Fruit fly (Drosophila melanogaster) whole organism, embryonic: ENCODE measurements around the gene tmod.

ENCODE experiments used
- Atf3 ChIP-seq: fragments of 200-800 bp; sonication (Bioruptor generic); optimal IDR thresholded peaks from 3 replicates; lab custom pipeline; 2016; ENCODE audit warnings: missing biosample characterization, missing genetic modification characterization
- B-H1 ChIP-seq: fragments of 200-800 bp; sonication (Bioruptor generic); IDR thresholded peaks from 3 replicates; pipeline ENCODE4 v1.3.6; 2022; ENCODE audit warnings: missing biosample characterization, missing genetic modification characterization
- B-H2 ChIP-seq: fragments of 200-800 bp; sonication (Bioruptor generic); optimal IDR thresholded peaks from 2 replicates; lab custom pipeline; 2018; ENCODE audit warnings: missing biosample characterization, mild to moderate bottlenecking, missing genetic modification characterization
- CG10366 ChIP-seq: fragments of 200-800 bp; sonication (Bioruptor generic); IDR thresholded peaks from 2 replicates; pipeline ENCODE4 v1.3.6; 2022; ENCODE audit warnings: missing biosample characterization, missing genetic modification characterization
- CG10543 ChIP-seq: fragments of 200-800 bp; sonication (Bioruptor generic); optimal IDR thresholded peaks from 3 replicates; lab custom pipeline; 2017; ENCODE audit warnings: missing biosample characterization, mild to moderate bottlenecking, missing genetic modification characterization, moderate library complexity
- CG12391 ChIP-seq: fragments of 200-800 bp; sonication (Bioruptor generic); optimal IDR thresholded peaks from 3 replicates; lab custom pipeline; 2018; ENCODE audit warnings: missing biosample characterization, mild to moderate bottlenecking, missing genetic modification characterization, moderate library complexity
- CG12769 ChIP-seq: fragments of 200-800 bp; sonication (Bioruptor generic); optimal IDR thresholded peaks from 2 replicates; lab custom pipeline; 2019; ENCODE audit warnings: missing biosample characterization, mild to moderate bottlenecking, missing genetic modification characterization, moderate library complexity
- CG15011 ChIP-seq: fragments of 200-800 bp; sonication (Bioruptor generic); optimal IDR thresholded peaks from 3 replicates; lab custom pipeline; 2018; ENCODE audit warnings: missing biosample characterization, mild to moderate bottlenecking, missing genetic modification characterization
- CG15601 ChIP-seq: fragments of 200-800 bp; sonication (Bioruptor generic); optimal IDR thresholded peaks from 3 replicates; lab custom pipeline; 2019; ENCODE audit warnings: missing biosample characterization, mild to moderate bottlenecking, missing genetic modification characterization, moderate library complexity
- CG1647 ChIP-seq: fragments of 200-800 bp; sonication (Bioruptor generic); optimal IDR thresholded peaks from 3 replicates; lab custom pipeline; 2016; ENCODE audit warnings: missing biosample characterization, missing genetic modification characterization
- CG17361 ChIP-seq: fragments of 200-800 bp; sonication (Bioruptor generic); IDR thresholded peaks from 3 replicates; pipeline ENCODE4 v1.3.6; 2022; ENCODE audit warnings: missing biosample characterization, missing genetic modification characterization
- CG17385 ChIP-seq: fragments of 200-800 bp; sonication (Bioruptor generic); optimal IDR thresholded peaks from 3 replicates; lab custom pipeline; 2018; ENCODE audit warnings: missing biosample characterization, mild to moderate bottlenecking, missing genetic modification characterization
- CG18764 ChIP-seq: fragments of 200-800 bp; sonication (Bioruptor generic); optimal IDR thresholded peaks from 3 replicates; lab custom pipeline; 2016; ENCODE audit warnings: missing biosample characterization, missing genetic modification characterization
- CG2199 ChIP-seq: fragments of 200-800 bp; sonication (Bioruptor generic); IDR thresholded peaks from 3 replicates; pipeline ENCODE4 v1.3.6; 2022; ENCODE audit warnings: missing biosample characterization, missing genetic modification characterization
- CG32772 ChIP-seq: fragments of 200-800 bp; sonication (Bioruptor generic); IDR thresholded peaks from 2 replicates; pipeline ENCODE4 v1.3.6; 2022; ENCODE audit warnings: missing biosample characterization, missing genetic modification characterization
- CG33213 ChIP-seq: fragments of 200-800 bp; sonication (Bioruptor generic); optimal IDR thresholded peaks from 3 replicates; lab custom pipeline; 2016; ENCODE audit warnings: missing biosample characterization, missing genetic modification characterization
- CG34422 ChIP-seq: fragments of 200-800 bp; sonication (Bioruptor generic); IDR thresholded peaks from 3 replicates; pipeline ENCODE4 v1.3.6; 2022; ENCODE audit warnings: missing biosample characterization, missing genetic modification characterization
- CG3995 ChIP-seq: fragments of 200-800 bp; sonication (Bioruptor generic); optimal IDR thresholded peaks from 3 replicates; lab custom pipeline; 2016; ENCODE audit warnings: missing biosample characterization, missing genetic modification characterization
- CG42726 ChIP-seq: fragments of 200-800 bp; sonication (Bioruptor generic); IDR thresholded peaks from 2 replicates; pipeline ENCODE4 v1.3.6; 2022; ENCODE audit warnings: missing biosample characterization, missing genetic modification characterization; ENCODE audit not compliant: partially characterized antibody
- CG4360 ChIP-seq: fragments of 200-800 bp; sonication (Bioruptor generic); IDR thresholded peaks from 2 replicates; pipeline ENCODE4 v1.3.6; 2022; ENCODE audit warnings: missing biosample characterization, missing genetic modification characterization
- CG6272 ChIP-seq: fragments of 200-800 bp; sonication (Bioruptor generic); IDR thresholded peaks from 2 replicates; pipeline ENCODE4 v1.3.6; 2022; ENCODE audit warnings: missing biosample characterization, missing genetic modification characterization
- CG8388 ChIP-seq: fragments of 200-800 bp; sonication (Bioruptor generic); optimal IDR thresholded peaks from 2 replicates; lab custom pipeline; 2019; ENCODE audit warnings: missing biosample characterization, mild to moderate bottlenecking, missing genetic modification characterization, moderate library complexity
- CG9932 ChIP-seq: fragments of 200-800 bp; sonication (Bioruptor generic); IDR thresholded peaks from 2 replicates; pipeline ENCODE4 v1.3.6; 2022; ENCODE audit warnings: missing biosample characterization, missing genetic modification characterization
- CTCF ChIP-seq: fragments of 200-800 bp; sonication (Bioruptor generic); optimal IDR thresholded peaks from 2 replicates; lab custom pipeline; 2017; ENCODE audit warnings: missing biosample characterization, mild to moderate bottlenecking, missing genetic modification characterization, moderate library complexity
- Deaf1 ChIP-seq: fragments of 200-800 bp; optimal IDR thresholded peaks from 3 replicates; lab custom pipeline; 2019; ENCODE audit warnings: missing biosample characterization, mild to moderate bottlenecking, missing genetic modification characterization, moderate library complexity
- Fer2 ChIP-seq: fragments of 200-800 bp; sonication (Bioruptor generic); optimal IDR thresholded peaks from 2 replicates; lab custom pipeline; 2018; ENCODE audit warnings: missing biosample characterization, mild to moderate bottlenecking, missing genetic modification characterization, moderate library complexity
- Gsc ChIP-seq: fragments of 200-800 bp; sonication (Bioruptor generic); IDR thresholded peaks from 2 replicates; pipeline ENCODE4 v1.3.6; 2022; ENCODE audit warnings: missing biosample characterization, missing genetic modification characterization
- Lpt ChIP-seq: fragments of >200 bp; optimal IDR thresholded peaks from 2 replicates; lab custom pipeline; 2018; ENCODE audit warnings: missing biosample characterization, missing genetic modification characterization
- MBD-R2 ChIP-seq: fragments of 200-800 bp; sonication (Bioruptor generic); IDR thresholded peaks from 2 replicates; pipeline ENCODE4 v1.3.6; 2022; ENCODE audit warnings: missing biosample characterization, missing genetic modification characterization
- MESR4 ChIP-seq: fragments of 200-800 bp; sonication (Bioruptor generic); optimal IDR thresholded peaks from 2 replicates; lab custom pipeline; 2018; ENCODE audit warnings: missing biosample characterization, mild to moderate bottlenecking, missing genetic modification characterization, moderate library complexity
- Mes4 ChIP-seq: fragments of 200-800 bp; sonication (Bioruptor generic); optimal IDR thresholded peaks from 2 replicates; lab custom pipeline; 2016; ENCODE audit warnings: missing biosample characterization, missing genetic modification characterization
- Myb ChIP-seq: fragments of 200-800 bp; sonication (Bioruptor generic); optimal IDR thresholded peaks from 2 replicates; lab custom pipeline; 2016; ENCODE audit warnings: missing biosample characterization, missing genetic modification characterization
- Nf-YC ChIP-seq: fragments of 200-800 bp; optimal IDR thresholded peaks from 3 replicates; lab custom pipeline; 2019; ENCODE audit warnings: missing biosample characterization, mild to moderate bottlenecking, missing genetic modification characterization, moderate library complexity
- Opbp ChIP-seq: fragments of 200-800 bp; sonication (Bioruptor generic); IDR thresholded peaks from 3 replicates; pipeline ENCODE4 v1.3.6; 2022; ENCODE audit warnings: missing biosample characterization, missing genetic modification characterization; ENCODE audit not compliant: partially characterized antibody
- Rfx ChIP-seq: fragments of 200-800 bp; sonication (Bioruptor generic); IDR thresholded peaks from 2 replicates; pipeline ENCODE4 v1.3.6; 2022; ENCODE audit warnings: missing biosample characterization, missing genetic modification characterization
- ash1 ChIP-seq: fragments of 200-800 bp; sonication (Bioruptor generic); optimal IDR thresholded peaks from 2 replicates; lab custom pipeline; 2018; ENCODE audit warnings: missing biosample characterization, mild to moderate bottlenecking, missing genetic modification characterization
- dpn ChIP-seq, 2 experiments: fragments of 200-800 bp; sonication (Bioruptor generic); optimal IDR thresholded peaks; 3 replicates each; lab custom pipeline; 2016; ENCODE audit warnings: missing biosample characterization in 2 of 2, missing genetic modification characterization in 2 of 2
- eve ChIP-seq, 2 experiments: fragments of >200 bp; optimal IDR thresholded peaks; 2 replicates each; lab custom pipeline; 2017; ENCODE audit warnings: missing biosample characterization in 2 of 2, missing genetic modification characterization in 2 of 2
- fu2 ChIP-seq: fragments of 200-800 bp; sonication (Bioruptor generic); optimal IDR thresholded peaks from 2 replicates; lab custom pipeline; 2016; ENCODE audit warnings: missing biosample characterization, missing genetic modification characterization
- gcm ChIP-seq: fragments of 200-800 bp; sonication (Bioruptor generic); optimal IDR thresholded peaks from 2 replicates; lab custom pipeline; 2019; ENCODE audit warnings: missing biosample characterization, mild to moderate bottlenecking, missing genetic modification characterization, moderate library complexity
- ind ChIP-seq: fragments of 200-800 bp; sonication (Bioruptor generic); optimal IDR thresholded peaks from 3 replicates; lab custom pipeline; 2016; ENCODE audit warnings: missing biosample characterization, missing genetic modification characterization
- lilli ChIP-seq: fragments of 200-800 bp; sonication (Bioruptor generic); optimal IDR thresholded peaks from 3 replicates; lab custom pipeline; 2016; ENCODE audit warnings: missing biosample characterization, missing genetic modification characterization
- nau ChIP-seq: fragments of 200-800 bp; sonication (Bioruptor generic); optimal IDR thresholded peaks from 3 replicates; lab custom pipeline; 2017; ENCODE audit warnings: missing biosample characterization, mild to moderate bottlenecking, missing genetic modification characterization, missing genetic modification reagents
- scrt ChIP-seq: fragments of 200-800 bp; sonication (Bioruptor generic); optimal IDR thresholded peaks from 2 replicates; lab custom pipeline; 2018; ENCODE audit warnings: missing biosample characterization, mild to moderate bottlenecking, missing genetic modification characterization, moderate library complexity
- ssp ChIP-seq: fragments of 200-800 bp; sonication (Bioruptor generic); IDR thresholded peaks from 2 replicates; pipeline ENCODE4 v1.3.6; 2022; ENCODE audit warnings: missing biosample characterization, missing genetic modification characterization
- tll ChIP-seq, 2 experiments: fragments of 200-800 bp in 1 of 2; fragments of >200 bp in 1 of 2; sonication (Bioruptor generic) in 1 of 2; optimal IDR thresholded peaks; 2 replicates each; lab custom pipeline; 2017 to 2019; ENCODE audit warnings: missing biosample characterization in 2 of 2, missing genetic modification characterization in 2 of 2, mild to moderate bottlenecking in 1 of 2, moderate library complexity in 1 of 2
- toy ChIP-seq: fragments of 200-800 bp; sonication (Bioruptor generic); IDR thresholded peaks from 2 replicates; pipeline ENCODE4 v1.3.6; 2022; ENCODE audit warnings: missing biosample characterization, missing genetic modification characterization
- trh ChIP-seq: fragments of 200-800 bp; sonication (Bioruptor generic); optimal IDR thresholded peaks from 2 replicates; lab custom pipeline; 2016; ENCODE audit warnings: missing biosample characterization, missing genetic modification characterization
- ttk ChIP-seq: fragments of 200-800 bp; sonication (Bioruptor generic); IDR thresholded peaks from 2 replicates; pipeline ENCODE4 v2.1.2; 2022; ENCODE audit warnings: missing biosample characterization, missing genetic modification characterization
- z ChIP-seq: fragments of 200-800 bp; sonication (Bioruptor generic); IDR thresholded peaks from 3 replicates; pipeline ENCODE4 v1.3.6; 2022; ENCODE audit warnings: missing biosample characterization, missing genetic modification characterization

Gene tmod

DNA sequence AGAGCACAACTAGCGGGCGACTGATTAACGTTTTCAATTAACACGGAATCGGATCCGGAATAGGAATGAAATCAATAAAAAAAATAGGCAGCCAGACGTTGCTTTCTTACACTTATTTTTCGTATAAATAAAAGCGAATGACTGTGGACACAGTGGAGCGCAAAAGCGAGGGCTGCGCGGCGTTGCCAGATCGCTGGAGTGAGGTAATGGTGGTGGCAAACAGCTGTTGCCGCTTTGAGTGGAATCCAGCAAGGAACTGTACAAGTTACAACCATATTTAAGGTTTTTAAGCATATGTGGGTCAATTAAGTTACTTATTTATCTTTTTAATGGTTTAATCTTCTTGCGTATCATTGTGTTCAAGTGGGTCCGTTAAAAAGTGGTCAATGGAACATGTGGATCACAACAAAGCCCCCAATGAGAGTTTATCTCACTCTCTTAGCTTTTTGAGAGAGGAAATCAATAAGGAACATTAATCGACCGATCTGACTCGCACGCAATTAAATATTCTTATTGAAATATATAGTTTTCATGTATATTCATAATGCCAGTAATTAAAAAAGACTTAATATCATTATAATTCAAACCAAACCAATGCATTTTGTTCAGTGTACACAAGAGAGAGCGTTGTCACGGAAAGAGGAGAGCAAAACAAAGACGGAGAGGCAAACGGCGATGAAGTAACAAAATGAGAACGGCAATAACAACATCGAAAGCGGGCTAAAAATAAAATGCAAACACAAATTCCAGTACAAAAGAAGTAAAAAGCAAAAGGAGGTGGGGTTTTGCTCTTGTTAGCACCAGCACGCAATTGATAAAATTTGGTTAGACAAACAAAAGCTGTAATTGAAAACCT is 68.0 kb downstream of the tmod start (continued):
- peak; percentile 93 for TF ChIP-seq z
- peak; percentile 95 for TF ChIP-seq B-H1
- peak; percentile 73 for TF ChIP-seq Fer2 (tag; lab: Kevin White, UChicago)
- TF ChIP-seq CG18764 = peak; percentile 88
- TF ChIP-seq fu2 (GFP tag; lab: Kevin White, UChicago) = peak; percentile 80
- TF ChIP-seq Atf3 (GFP tag; lab: Kevin White, UChicago) = peak; percentile 85
- peak; percentile 85 for TF ChIP-seq CG15011 (GFP tag; lab: Kevin White, UChicago)
- TF ChIP-seq CG9932 (GFP tag; lab: Robert Waterston, UW) = peak; percentile 87
- TF ChIP-seq ttk (GFP tag; lab: Robert Waterston, UW) = peak; percentile 89
- TF ChIP-seq dpn (GFP tag; optimal IDR thresholded peaks at IDR 0.05; lab: Kevin White, UChicago) = peak; percentile 90 to 91
- peak; percentile 68 for TF ChIP-seq CG1647 (GFP tag; lab: Kevin White, UChicago)
- TF ChIP-seq CG17361 (GFP tag; lab: Robert Waterston, UW) = peak; percentile 89
- TF ChIP-seq CG4360 (GFP tag; lab: Robert Waterston, UW) = peak; percentile 69
- TF ChIP-seq CG2199 (GFP tag; lab: Robert Waterston, UW) = peak; percentile 83; the same call in 1 of the 3 replicates
- TF ChIP-seq CG3995 (GFP tag; lab: Kevin White, UChicago) = peak; percentile 63
- peak; percentile 93 for TF ChIP-seq CG8388 (GFP tag; lab: Kevin White, UChicago)
- TF ChIP-seq CG34422 (GFP tag; lab: Robert Waterston, UW) = peak; percentile 96
- no peak for TF ChIP-seq Gsc (GFP tag; lab: Robert Waterston, UW)
- peak; percentile 22 for TF ChIP-seq MESR4 (GFP tag; lab: Kevin White, UChicago)
- TF ChIP-seq Mes4 = peak; percentile 86
- TF ChIP-seq tll (GFP tag; optimal IDR thresholded peaks at IDR 0.05; lab: Kevin White, UChicago) = peak in 1 of 2 experiments; percentile 6
- peak; percentile 67 for TF ChIP-seq Myb (GFP tag; lab: Kevin White, UChicago)
- TF ChIP-seq CG12769 (tag; lab: Kevin White, UChicago) = peak; percentile 68
- peak; percentile 70 for TF ChIP-seq B-H2
- peak; percentile 76 for TF ChIP-seq Nf-YC
- TF ChIP-seq CG12391 (tag; lab: Kevin White, UChicago) = peak; percentile 92
- peak; percentile 82 for TF ChIP-seq CG15601 (tag; lab: Kevin White, UChicago)
- TF ChIP-seq trh = peak; percentile 89
- TF ChIP-seq CG6272 (GFP tag; lab: Robert Waterston, UW) = peak; percentile 81
- TF ChIP-seq CG32772 (GFP tag; lab: Robert Waterston, UW) = peak; percentile 92
- TF ChIP-seq MBD-R2 (GFP tag; lab: Robert Waterston, UW) = peak; percentile 68; the same call in 1 of the 2 replicates
- peak; percentile 77 for TF ChIP-seq CG33213
- peak; percentile 87 for TF ChIP-seq toy (GFP tag; lab: Robert Waterston, UW)
- peak; percentile 67 for TF ChIP-seq Deaf1
- peak in 1 of 2 experiments; percentile 94 for TF ChIP-seq eve (GFP tag; optimal IDR thresholded peaks at IDR 0.05; lab: Kevin White, UChicago)
- TF ChIP-seq ash1 (GFP tag; lab: Kevin White, UChicago) = peak; percentile 73
- TF ChIP-seq Rfx = peak; percentile 95
- no peak for TF ChIP-seq CG42726 (GFP tag; lab: Robert Waterston, UW)
- peak; percentile 93 for TF ChIP-seq lilli (GFP tag; lab: Kevin White, UChicago)
- no peak for TF ChIP-seq Opbp (GFP tag; lab: Robert Waterston, UW)
- TF ChIP-seq CG17385 (GFP tag; lab: Kevin White, UChicago) = peak; percentile 88
- TF ChIP-seq scrt (GFP tag; lab: Kevin White, UChicago) = peak; percentile 86
- peak; percentile 70 for TF ChIP-seq CG10543 (GFP tag; lab: Kevin White, UChicago)
- TF ChIP-seq ssp = peak; percentile 73
- peak; percentile 93 for TF ChIP-seq CG10366 (GFP tag; lab: Robert Waterston, UW)
- no peak for TF ChIP-seq Lpt (GFP tag; lab: Kevin White, UChicago)
- TF ChIP-seq gcm (GFP tag; lab: Kevin White, UChicago) = peak; percentile 94
- peak; percentile 27 for TF ChIP-seq CTCF (GFP tag; lab: Kevin White, UChicago)
- TF ChIP-seq ind (GFP tag; lab: Kevin White, UChicago) = peak; percentile 88
- peak; percentile 87 for TF ChIP-seq nau (GFP tag; lab: Kevin White, UChicago)
